Worm (Caenorhabditis elegans): ENCODE results near the gene F55H2.5.
A peak's percentile ranks its signal among the peaks of the same experiment; 100 is the strongest.

ce11 chrIII:9483716-9484115 lies 27.6 kb upstream of the F55H2.5 start:
- TF ChIP-seq blmp-1 (tag; optimal IDR thresholded peaks at IDR 0.05): no peak
- TF ChIP-seq ama-1 (optimal IDR thresholded peaks at IDR 0.05): no peak
- TF ChIP-seq unc-30 (tag; optimal IDR thresholded peaks at IDR 0.05): no peak
- TF ChIP-seq nhr-237 (tag; optimal IDR thresholded peaks at IDR 0.05): no peak
- no peak for TF ChIP-seq aha-1 (tag; optimal IDR thresholded peaks at IDR 0.05)
- no peak for TF ChIP-seq nhr-12 (tag; optimal IDR thresholded peaks at IDR 0.05)
- TF ChIP-seq ceh-82 (tag; optimal IDR thresholded peaks at IDR 0.05): peak in 1 of 3 experiments; percentile 49
